Fruit fly (Drosophila melanogaster) whole organism, embryonic: ENCODE data around the gene CG5381.

Experiments used
- CG12744 ChIP-seq: fragments of 200-800 bp; sonication (Bioruptor generic); optimal IDR thresholded peaks from 2 replicates; lab custom pipeline; 2016; ENCODE audit warnings: missing biosample characterization, missing genetic modification characterization
- CG14860 ChIP-seq: fragments of 200-800 bp; sonication (Bioruptor generic); IDR thresholded peaks from 3 replicates; pipeline ENCODE4 v1.3.6; 2022; ENCODE audit warnings: missing biosample characterization, missing genetic modification characterization; ENCODE audit not compliant: partially characterized antibody
- CG2712 ChIP-seq: fragments of 200-800 bp; optimal IDR thresholded peaks from 3 replicates; lab custom pipeline; 2019; ENCODE audit warnings: missing biosample characterization, mild to moderate bottlenecking, missing genetic modification characterization, moderate library complexity
- CG8290 ChIP-seq, 3 experiments: fragments of 200-800 bp; sonication (Bioruptor generic); optimal IDR thresholded peaks; 2 replicates each; lab custom pipeline; 2016 to 2019; ENCODE audit warnings: missing biosample characterization in 3 of 3, missing genetic modification characterization in 3 of 3, mild to moderate bottlenecking in 2 of 3, moderate library complexity in 1 of 3
- CG9215 ChIP-seq: fragments of 200-800 bp; sonication (Bioruptor generic); IDR thresholded peaks from 2 replicates; pipeline ENCODE4 v1.3.6; 2022; ENCODE audit warnings: missing biosample characterization, missing genetic modification characterization
- Dbx ChIP-seq: fragments of 200-800 bp; sonication (Bioruptor generic); IDR thresholded peaks from 3 replicates; pipeline ENCODE4 v1.3.6; 2022; ENCODE audit warnings: missing biosample characterization, missing genetic modification characterization
- Dip2 ChIP-seq: fragments of 200-800 bp; sonication (Bioruptor generic); IDR thresholded peaks from 2 replicates; pipeline ENCODE4 v1.3.6; 2022; ENCODE audit warnings: missing biosample characterization, missing genetic modification characterization
- HLH54F ChIP-seq: fragments of 200-800 bp; sonication (Bioruptor generic); optimal IDR thresholded peaks from 3 replicates; lab custom pipeline; 2016; ENCODE audit warnings: missing biosample characterization, missing genetic modification characterization
- Mad ChIP-seq: fragments of 200-800 bp; sonication (Bioruptor generic); optimal IDR thresholded peaks from 2 replicates; lab custom pipeline; 2016; ENCODE audit warnings: missing biosample characterization, missing genetic modification characterization
- Six4 ChIP-seq: fragments of 200-800 bp; sonication (Bioruptor generic); optimal IDR thresholded peaks from 2 replicates; lab custom pipeline; 2016; ENCODE audit warnings: missing biosample characterization, missing genetic modification characterization
- her ChIP-seq: fragments of 200-800 bp; sonication (Bioruptor generic); optimal IDR thresholded peaks from 2 replicates; lab custom pipeline; 2016; ENCODE audit warnings: missing biosample characterization, missing genetic modification characterization

- TF ChIP-seq Mad: no peak
- no peak for TF ChIP-seq her
- TF ChIP-seq Dip2: no peak
- no peak for TF ChIP-seq Six4 (GFP tag; lab: Kevin White, UChicago)
- peak; percentile 32 for TF ChIP-seq CG2712 (tag; lab: Kevin White, UChicago)
- TF ChIP-seq CG14860 (GFP tag; lab: Robert Waterston, UW): peak; percentile 85
- no peak for TF ChIP-seq Dbx (GFP tag; lab: Robert Waterston, UW)
- TF ChIP-seq CG8290 (GFP tag; optimal IDR thresholded peaks at IDR 0.05; lab: Kevin White, UChicago): peak; percentile 2
- no peak for TF ChIP-seq CG8290 (tag; optimal IDR thresholded peaks at IDR 0.05; lab: Kevin White, UChicago)
- TF ChIP-seq CG12744 (GFP tag; lab: Kevin White, UChicago): no peak
- no peak for TF ChIP-seq CG9215 (GFP tag; lab: Robert Waterston, UW)
- TF ChIP-seq HLH54F: no peak
Observed at dm6 chr2L:10277362-10277761, 45.5 kb downstream of the CG5381 start.
